Worm (Caenorhabditis elegans): Measurements from ENCODE around the gene F14F9.6.

Gene F14F9.6

DNA sequence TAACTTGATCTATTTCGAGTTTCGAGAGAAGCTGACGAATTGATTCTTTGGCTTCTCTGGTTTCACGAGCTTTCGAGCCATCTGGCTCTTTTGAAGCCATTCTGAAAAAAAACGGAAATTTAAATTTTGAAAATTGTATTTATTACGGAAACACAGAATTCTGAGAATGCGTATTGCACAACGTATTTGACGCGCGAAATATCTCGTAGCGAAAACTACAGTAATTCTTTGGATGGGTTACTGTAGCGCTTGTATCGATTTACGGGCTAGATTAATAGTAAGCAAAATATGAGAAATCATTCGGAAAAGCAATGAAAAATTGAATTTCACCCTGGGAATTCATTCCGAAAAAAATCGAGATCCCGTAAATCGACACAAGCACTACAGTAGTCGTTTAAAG lies 32.6 kb downstream of the F14F9.6 start, which contains the start of gene C04F5.8 (continued):
- TF ChIP-seq mxl-3 (GFP tag; optimal IDR thresholded peaks at IDR 0.05) (no peak), nhr-41 (GFP tag; IDR thresholded peaks at IDR 0.05) (no peak), sdz-12 (GFP tag; optimal IDR thresholded peaks at IDR 0.05) (no peak), lim-7 (GFP tag; IDR thresholded peaks at IDR 0.05) (no peak)

DNA sequence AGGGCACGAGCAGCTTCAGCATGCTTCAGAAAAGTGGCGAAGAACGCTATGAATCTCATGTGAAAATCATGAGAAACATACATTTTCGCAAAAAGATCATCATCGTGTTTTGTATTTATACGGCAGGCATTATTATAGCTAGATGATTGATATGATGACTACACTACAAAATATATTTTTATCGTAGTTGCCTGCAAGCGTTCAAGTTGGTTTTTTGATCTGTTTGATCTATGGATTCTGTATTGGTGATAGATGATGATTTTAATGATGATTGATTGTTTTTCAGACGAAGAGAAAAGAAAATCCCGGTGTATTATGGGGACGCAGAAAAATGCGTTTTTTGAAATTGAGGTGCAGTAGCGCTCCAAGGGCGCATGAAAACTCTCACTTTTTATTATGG lies 35.6 kb downstream of the F14F9.6 start, which contains the start of gene ugt-63:
Gene ugt-63 (minus strand): TSS at position 89 of the 400 bp plus-strand sequence.
- TF ChIP-seq daf-16 (GFP tag; optimal IDR thresholded peaks at IDR 0.05), result no peak
- TF ChIP-seq daf-16 (tag; optimal IDR thresholded peaks at IDR 0.05), result no peak
- no peak for TF ChIP-seq lin-1 (GFP tag; IDR thresholded peaks at IDR 0.05)
- peak in 1 of 2 experiments; percentile 11 for TF ChIP-seq mdl-1 (tag; optimal IDR thresholded peaks at IDR 0.05)
- peak; percentile 46 for TF ChIP-seq nhr-48 (tag; optimal IDR thresholded peaks at IDR 0.05)
- TF ChIP-seq nhr-28 (tag; optimal IDR thresholded peaks at IDR 0.05), result peak; percentile 99
- peak in 1 of 2 experiments; percentile 61 for TF ChIP-seq unc-62 (GFP tag; optimal IDR thresholded peaks at IDR 0.05 in 1 of 2)
- no peak for TF ChIP-seq unc-62 (tag; optimal IDR thresholded peaks at IDR 0.05)
- TF ChIP-seq aha-1 (tag), result peak; percentile 26

ce11 chrV:5107816-5108215 lies 38.5 kb downstream of the F14F9.6 start, which contains the start of gene srab-3:
Gene srab-3, minus strand, starts transcription at chrV:5107916.
- no peak for TF ChIP-seq mxl-2 (GFP tag; conservative IDR thresholded peaks at IDR 0.05)
- TF ChIP-seq nhr-28 (tag; optimal IDR thresholded peaks at IDR 0.05), result no peak

ce11 chrV:5104934-5105333 lies 41.4 kb downstream of the F14F9.6 start, which contains the start of gene srab-2:
Gene srab-2, minus strand, starts transcription at chrV:5105034.
- TF ChIP-seq lin-1 (GFP tag; IDR thresholded peaks at IDR 0.05) (no peak), aha-1 (tag) (no peak), daf-8 (GFP tag; IDR thresholded peaks at IDR 0.05) (no peak), F26F4.8 (GFP tag; conservative IDR thresholded peaks at IDR 0.05) (no peak), fkh-10 (GFP tag; optimal IDR thresholded peaks at IDR 0.05) (no peak), dmd-6 (GFP tag; IDR thresholded peaks at IDR 0.05) (no peak), unc-39 (tag; optimal IDR thresholded peaks at IDR 0.05) (no peak), nhr-76 (tag; optimal IDR thresholded peaks at IDR 0.05) (no peak), vab-7 (GFP tag; IDR thresholded peaks at IDR 0.05) (no peak), F44E2.7 (GFP tag; IDR thresholded peaks at IDR 0.05) (no peak), cey-2 (tag; optimal IDR thresholded peaks at IDR 0.05; ENCODE audit: borderline replicate concordance, insufficient read depth) (no peak), zip-11 (GFP tag; IDR thresholded peaks at IDR 0.05) (no peak), snpc-4 (tag; optimal IDR thresholded peaks at IDR 0.05) (no peak), lim-7 (GFP tag; IDR thresholded peaks at IDR 0.05) (no peak)

DNA sequence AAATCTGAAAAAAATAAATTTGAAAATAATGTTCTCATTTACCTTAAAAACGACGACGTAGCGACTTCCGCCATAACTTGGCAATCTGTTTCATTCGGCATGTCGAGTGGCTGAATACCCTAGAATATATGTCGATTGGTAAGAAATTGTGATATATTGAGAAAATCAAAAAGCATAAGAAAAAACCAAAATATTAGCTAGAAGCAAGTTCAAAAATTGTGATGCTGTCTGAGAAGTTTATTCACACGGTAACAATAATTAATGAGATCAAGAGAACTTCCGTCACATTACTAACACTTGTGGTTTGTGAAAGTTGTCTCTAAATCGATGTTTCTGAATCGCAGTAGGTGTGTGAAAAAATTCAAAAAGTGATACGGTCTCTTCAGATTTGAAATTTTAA lies 44.3 kb downstream of the F14F9.6 start, which contains the start of gene srab-1:
Gene srab-1 (minus strand): TSS at position 101 of the 400 bp plus-strand sequence.
- TF ChIP-seq nhr-102 (tag; optimal IDR thresholded peaks at IDR 0.05), result no peak
- no peak for TF ChIP-seq egl-43 (GFP tag; IDR thresholded peaks at IDR 0.05)
- no peak for TF ChIP-seq F26F4.8 (GFP tag; conservative IDR thresholded peaks at IDR 0.05)
- no peak for TF ChIP-seq hlh-30 (tag; optimal IDR thresholded peaks at IDR 0.05; ENCODE audit: insufficient read depth)
- TF ChIP-seq arid-1 (GFP tag; conservative IDR thresholded peaks at IDR 0.05), result no peak
- TF ChIP-seq nhr-28 (tag; optimal IDR thresholded peaks at IDR 0.05), result no peak
- TF ChIP-seq zip-11 (GFP tag; IDR thresholded peaks at IDR 0.05), result no peak
- TF ChIP-seq nhr-41 (GFP tag; IDR thresholded peaks at IDR 0.05), result no peak
- no peak for TF ChIP-seq hif-1 (tag; optimal IDR thresholded peaks at IDR 0.05)
- no peak for TF ChIP-seq madf-5 (GFP tag; IDR thresholded peaks at IDR 0.05)
- no peak for TF ChIP-seq nhr-25 (tag; optimal IDR thresholded peaks at IDR 0.05; ENCODE audit: borderline replicate concordance, insufficient read depth)
- no peak for TF ChIP-seq pha-4 (GFP tag; IDR thresholded peaks at IDR 0.05)
- no peak for TF ChIP-seq pha-4 (tag; optimal IDR thresholded peaks at IDR 0.05)
- TF ChIP-seq saeg-2 (GFP tag; IDR thresholded peaks at IDR 0.05), result no peak
- no peak for TF ChIP-seq dmd-6 (GFP tag; IDR thresholded peaks at IDR 0.05)
- TF ChIP-seq vab-7 (GFP tag; IDR thresholded peaks at IDR 0.05), result no peak

All from whole organism, L4 larva.